Fruit fly (Drosophila melanogaster): ENCODE measurements around the gene CG10584.

DNA sequence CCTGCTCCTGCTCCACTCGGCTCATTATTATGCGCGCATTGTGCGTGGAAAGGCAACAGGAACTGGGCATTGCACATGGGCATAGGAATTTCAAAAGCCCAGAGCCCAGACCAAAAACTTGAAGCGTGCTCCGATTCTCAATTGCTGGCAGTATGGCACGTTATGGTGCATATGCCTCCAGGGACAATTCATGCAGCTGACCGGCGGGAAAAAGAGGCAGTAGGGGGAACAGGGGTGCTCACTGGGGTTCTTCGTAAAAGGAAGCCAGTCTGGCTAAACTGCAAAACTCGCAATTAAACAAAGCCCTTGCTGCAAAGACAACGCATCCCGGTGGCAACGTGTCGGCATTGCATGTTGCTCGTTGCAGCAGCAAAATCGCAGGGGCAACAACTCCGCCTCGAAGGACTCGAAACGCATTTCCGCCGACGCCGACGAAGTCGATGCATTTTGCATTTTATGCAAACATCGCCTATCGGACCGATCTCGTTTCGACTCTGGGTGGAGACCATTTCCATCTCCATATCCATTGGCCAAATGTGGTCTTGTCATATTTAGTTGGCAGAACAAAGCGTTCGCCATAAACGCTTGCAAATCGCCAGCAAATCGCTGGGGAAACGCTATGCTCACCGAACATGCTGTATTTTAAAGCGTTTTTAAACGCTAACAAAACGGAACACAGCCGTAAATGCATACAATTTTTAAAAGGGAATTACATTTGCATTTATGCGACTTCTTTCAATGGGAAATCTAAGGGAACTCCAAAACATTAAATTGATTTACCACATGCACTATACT lies 46.5 kb downstream of the CG10584 start:
- no peak for TF ChIP-seq usp (GFP tag; optimal IDR thresholded peaks at IDR 0.05)
- no peak for TF ChIP-seq CG8478 (optimal IDR thresholded peaks at IDR 0.05)
- no peak for TF ChIP-seq pan (optimal IDR thresholded peaks at IDR 0.05)
